Fruit fly (Drosophila melanogaster): ENCODE data around the gene eIF4E3.

- TF ChIP-seq CG8478 (optimal IDR thresholded peaks at IDR 0.05) = no peak
- no peak for TF ChIP-seq CTCF (optimal IDR thresholded peaks at IDR 0.05)
These were observed 39.8 kb upstream of the eIF4E3 start for dm6 chr3L:8189234-8189633.

Data from S2 (cell line).